Fruit fly (Drosophila melanogaster) whole organism, embryonic: Measurements from ENCODE around the gene GluRIA.

Source experiments
- Antp ChIP-seq: fragments of 200-800 bp; sonication (Bioruptor generic); optimal IDR thresholded peaks from 3 replicates; lab custom pipeline; 2016; ENCODE audit warnings: missing biosample characterization, missing genetic modification characterization
- Asciz ChIP-seq: fragments of 200-800 bp; sonication (Bioruptor generic); optimal IDR thresholded peaks from 2 replicates; lab custom pipeline; 2017; ENCODE audit warnings: missing biosample characterization, mild to moderate bottlenecking, missing genetic modification characterization, missing genetic modification reagents
- B-H1 ChIP-seq: fragments of 200-800 bp; sonication (Bioruptor generic); IDR thresholded peaks from 3 replicates; pipeline ENCODE4 v1.3.6; 2022; ENCODE audit warnings: missing biosample characterization, missing genetic modification characterization
- Bdp1 ChIP-seq: fragments of 200-800 bp; sonication (Bioruptor generic); optimal IDR thresholded peaks from 3 replicates; lab custom pipeline; 2016; ENCODE audit warnings: missing biosample characterization, missing genetic modification characterization
- CG11085 ChIP-seq: fragments of 200-800 bp; sonication (Bioruptor generic); IDR thresholded peaks from 2 replicates; pipeline ENCODE4 v1.3.6; 2022; ENCODE audit warnings: missing biosample characterization, missing genetic modification characterization
- CG12071 ChIP-seq: fragments of 200-800 bp; sonication (Bioruptor generic); optimal IDR thresholded peaks from 3 replicates; lab custom pipeline; 2018; ENCODE audit warnings: missing biosample characterization, mild to moderate bottlenecking, missing genetic modification characterization
- CG12942 ChIP-seq: fragments of 200-800 bp; sonication (Bioruptor generic); optimal IDR thresholded peaks from 3 replicates; lab custom pipeline; 2016; ENCODE audit warnings: missing biosample characterization, missing genetic modification characterization
- CG13296 ChIP-seq: fragments of 200-800 bp; sonication (Bioruptor generic); optimal IDR thresholded peaks from 3 replicates; lab custom pipeline; 2018; ENCODE audit warnings: missing biosample characterization, mild to moderate bottlenecking, missing genetic modification characterization
- CG13624 ChIP-seq: fragments of 200-800 bp; sonication (Bioruptor generic); optimal IDR thresholded peaks from 2 replicates; lab custom pipeline; 2016; ENCODE audit warnings: missing biosample characterization, missing genetic modification characterization
- CG15269 ChIP-seq: fragments of 200-800 bp; sonication (Bioruptor generic); optimal IDR thresholded peaks from 2 replicates; lab custom pipeline; 2018; ENCODE audit warnings: missing biosample characterization, mild to moderate bottlenecking, missing genetic modification characterization, moderate library complexity
- CG15696 ChIP-seq: fragments of 200-800 bp; sonication (Bioruptor generic); optimal IDR thresholded peaks from 2 replicates; lab custom pipeline; 2019; ENCODE audit warnings: missing biosample characterization, mild to moderate bottlenecking, missing genetic modification characterization, moderate library complexity
- CG31365 ChIP-seq: fragments of 200-800 bp; sonication (Bioruptor generic); optimal IDR thresholded peaks from 2 replicates; lab custom pipeline; 2018; ENCODE audit warnings: missing biosample characterization, mild to moderate bottlenecking, missing genetic modification characterization
- CG3163 ChIP-seq: fragments of 200-800 bp; sonication (Bioruptor generic); optimal IDR thresholded peaks from 3 replicates; lab custom pipeline; 2016; ENCODE audit warnings: missing biosample characterization, missing genetic modification characterization
- CG32767 ChIP-seq: fragments of 200-800 bp; sonication (Bioruptor generic); IDR thresholded peaks from 2 replicates; pipeline ENCODE4 v1.3.6; 2022; ENCODE audit warnings: missing biosample characterization, missing genetic modification characterization
- CG32772 ChIP-seq: fragments of 200-800 bp; sonication (Bioruptor generic); IDR thresholded peaks from 2 replicates; pipeline ENCODE4 v1.3.6; 2022; ENCODE audit warnings: missing biosample characterization, missing genetic modification characterization
- CG3838 ChIP-seq: fragments of 200-800 bp; sonication (Bioruptor generic); optimal IDR thresholded peaks from 3 replicates; lab custom pipeline; 2016; ENCODE audit warnings: missing biosample characterization, missing genetic modification characterization
- CG3995 ChIP-seq: fragments of 200-800 bp; sonication (Bioruptor generic); optimal IDR thresholded peaks from 3 replicates; lab custom pipeline; 2016; ENCODE audit warnings: missing biosample characterization, missing genetic modification characterization
- CG4282 ChIP-seq: fragments of 200-800 bp; sonication (Bioruptor generic); optimal IDR thresholded peaks from 2 replicates; lab custom pipeline; 2016; ENCODE audit warnings: missing biosample characterization, missing genetic modification characterization
- CG4328 ChIP-seq: fragments of 200-800 bp; sonication (Bioruptor generic); optimal IDR thresholded peaks from 3 replicates; lab custom pipeline; 2017; ENCODE audit warnings: missing biosample characterization, missing genetic modification reagents, missing genetic modification characterization
- CG4854 ChIP-seq: fragments of 200-800 bp; sonication (Bioruptor generic); optimal IDR thresholded peaks from 2 replicates; lab custom pipeline; 2016; ENCODE audit warnings: missing biosample characterization, missing genetic modification characterization, inconsistent platforms
- CG5180 ChIP-seq: fragments of 200-800 bp; sonication (Bioruptor generic); optimal IDR thresholded peaks from 3 replicates; lab custom pipeline; 2017; ENCODE audit warnings: missing biosample characterization, missing genetic modification characterization, mild to moderate bottlenecking, moderate library complexity, missing genetic modification reagents
- CG6272 ChIP-seq: fragments of 200-800 bp; sonication (Bioruptor generic); IDR thresholded peaks from 2 replicates; pipeline ENCODE4 v1.3.6; 2022; ENCODE audit warnings: missing biosample characterization, missing genetic modification characterization
- CG8478 ChIP-seq: fragments of >200 bp; optimal IDR thresholded peaks from 2 replicates; lab custom pipeline; 2018
- CG8765 ChIP-seq: fragments of 200-800 bp; sonication (Bioruptor generic); IDR thresholded peaks from 2 replicates; pipeline ENCODE4 v1.3.6; 2022; ENCODE audit warnings: missing biosample characterization, missing genetic modification characterization
- HLH3B ChIP-seq: fragments of 200-800 bp; sonication (Bioruptor generic); IDR thresholded peaks from 2 replicates; pipeline ENCODE4 v1.3.6; 2022; ENCODE audit warnings: missing biosample characterization, missing genetic modification characterization
- Hr51 ChIP-seq, 2 experiments: fragments of 200-800 bp; sonication (Bioruptor generic); optimal IDR thresholded peaks; 2 replicates in 1 of 2; 3 replicates in 1 of 2; lab custom pipeline; 2016 to 2018; ENCODE audit warnings: missing biosample characterization in 2 of 2, missing genetic modification characterization in 2 of 2, mild to moderate bottlenecking in 1 of 2, moderate library complexity in 1 of 2
- Nf-YB ChIP-seq: fragments of 200-800 bp; sonication (Bioruptor generic); optimal IDR thresholded peaks from 3 replicates; lab custom pipeline; 2019; ENCODE audit warnings: missing biosample characterization, mild to moderate bottlenecking, missing genetic modification characterization, moderate library complexity
- Xbp1 ChIP-seq: fragments of 200-800 bp; sonication (Bioruptor generic); optimal IDR thresholded peaks from 3 replicates; lab custom pipeline; 2016; ENCODE audit warnings: missing biosample characterization, mild to moderate bottlenecking, missing genetic modification characterization
- ap ChIP-seq: fragments of 200-800 bp; sonication (Bioruptor generic); IDR thresholded peaks from 2 replicates; pipeline ENCODE4 v1.3.6; 2022; ENCODE audit warnings: missing biosample characterization, missing genetic modification characterization
- az2 ChIP-seq: fragments of 200-800 bp; sonication (Bioruptor generic); optimal IDR thresholded peaks from 3 replicates; lab custom pipeline; 2016; ENCODE audit warnings: missing biosample characterization, missing genetic modification characterization
- ci ChIP-seq: fragments of 200-800 bp; sonication (Bioruptor generic); IDR thresholded peaks from 3 replicates; pipeline ENCODE4 v1.3.6; 2022; ENCODE audit warnings: missing biosample characterization, missing genetic modification characterization
- cwo ChIP-seq: fragments of 200-800 bp; sonication (Bioruptor generic); optimal IDR thresholded peaks from 3 replicates; lab custom pipeline; 2017; ENCODE audit warnings: missing biosample characterization, missing genetic modification characterization, mild to moderate bottlenecking, moderate library complexity, missing genetic modification reagents
- esg ChIP-seq: fragments of 200-800 bp; sonication (Bioruptor generic); conservative IDR thresholded peaks from 2 replicates; pipeline ENCODE4 v1.3.6; 2022; ENCODE audit warnings: missing biosample characterization, missing genetic modification characterization
- ewg ChIP-seq: fragments of 200-800 bp; sonication (Bioruptor generic); optimal IDR thresholded peaks from 3 replicates; lab custom pipeline; 2017; ENCODE audit warnings: mild to moderate bottlenecking, missing biosample characterization, missing genetic modification reagents, missing genetic modification characterization
- inv ChIP-seq: fragments of 200-800 bp; sonication (Bioruptor generic); IDR thresholded peaks from 2 replicates; pipeline ENCODE4 v1.3.6; 2022; ENCODE audit warnings: missing biosample characterization, missing genetic modification characterization; ENCODE audit not compliant: partially characterized antibody
- kay ChIP-seq: fragments of 200-800 bp; sonication (Bioruptor generic); optimal IDR thresholded peaks from 2 replicates; lab custom pipeline; 2016; ENCODE audit warnings: missing biosample characterization, missing genetic modification characterization
- knrl ChIP-seq: fragments of 200-800 bp; sonication (Bioruptor generic); IDR thresholded peaks from 3 replicates; pipeline ENCODE4 v1.3.6; 2022; ENCODE audit warnings: missing biosample characterization, missing genetic modification characterization; ENCODE audit not compliant: partially characterized antibody
- lilli ChIP-seq: fragments of 200-800 bp; sonication (Bioruptor generic); optimal IDR thresholded peaks from 3 replicates; lab custom pipeline; 2016; ENCODE audit warnings: missing biosample characterization, missing genetic modification characterization
- pita ChIP-seq: fragments of 200-800 bp; sonication (Bioruptor generic); optimal IDR thresholded peaks from 2 replicates; lab custom pipeline; 2017; ENCODE audit warnings: missing biosample characterization, mild to moderate bottlenecking, missing genetic modification characterization
- pros ChIP-seq: fragments of 200-800 bp; sonication (Bioruptor generic); optimal IDR thresholded peaks from 3 replicates; lab custom pipeline; 2019; ENCODE audit warnings: missing biosample characterization, mild to moderate bottlenecking, missing genetic modification characterization, moderate library complexity
- pzg ChIP-seq: fragments of 200-800 bp; sonication (Bioruptor generic); optimal IDR thresholded peaks from 3 replicates; lab custom pipeline; 2018; ENCODE audit warnings: missing biosample characterization, mild to moderate bottlenecking, missing genetic modification characterization, moderate library complexity
- sc ChIP-seq, 3 experiments: fragments of >200 bp in 2 of 3; fragments of 200-800 bp in 1 of 3; sonication (Bioruptor generic) in 1 of 3; optimal IDR thresholded peaks; 2 replicates in 2 of 3; 3 replicates in 1 of 3; lab custom pipeline; 2017; ENCODE audit warnings: mild to moderate bottlenecking in 1 of 3, missing biosample characterization in 1 of 3, missing genetic modification characterization in 1 of 3, missing genetic modification reagents in 1 of 3
- schlank ChIP-seq: fragments of 200-800 bp; sonication (Bioruptor generic); optimal IDR thresholded peaks from 2 replicates; lab custom pipeline; 2018; ENCODE audit warnings: missing biosample characterization, mild to moderate bottlenecking, missing genetic modification characterization
- sens-2 ChIP-seq: fragments of 200-800 bp; sonication (Bioruptor generic); IDR thresholded peaks from 2 replicates; pipeline ENCODE4 v1.3.6; 2022; ENCODE audit warnings: missing biosample characterization, missing genetic modification characterization
- slbo ChIP-seq: fragments of 200-800 bp; sonication (Bioruptor generic); IDR thresholded peaks from 2 replicates; pipeline ENCODE4 v1.3.6; 2022; ENCODE audit warnings: missing biosample characterization, missing genetic modification characterization
- sr ChIP-seq: fragments of 200-800 bp; sonication (Bioruptor generic); IDR thresholded peaks from 3 replicates; pipeline ENCODE4 v1.3.6; 2022; ENCODE audit warnings: missing biosample characterization, missing genetic modification characterization
- tll ChIP-seq, 2 experiments: fragments of 200-800 bp in 1 of 2; fragments of >200 bp in 1 of 2; sonication (Bioruptor generic) in 1 of 2; optimal IDR thresholded peaks; 2 replicates each; lab custom pipeline; 2017 to 2019; ENCODE audit warnings: missing biosample characterization in 2 of 2, missing genetic modification characterization in 2 of 2, mild to moderate bottlenecking in 1 of 2, moderate library complexity in 1 of 2
- tna ChIP-seq: fragments of 200-800 bp; sonication (Bioruptor generic); IDR thresholded peaks from 2 replicates; pipeline ENCODE4 v1.3.6; 2022; ENCODE audit warnings: missing biosample characterization, missing genetic modification characterization; ENCODE audit not compliant: partially characterized antibody
- usp ChIP-seq: fragments of >200 bp; optimal IDR thresholded peaks from 2 replicates; lab custom pipeline; 2017; ENCODE audit warnings: missing biosample characterization, missing genetic modification characterization
- z ChIP-seq: fragments of 200-800 bp; sonication (Bioruptor generic); IDR thresholded peaks from 3 replicates; pipeline ENCODE4 v1.3.6; 2022; ENCODE audit warnings: missing biosample characterization, missing genetic modification characterization

Gene GluRIA

dm6 chr3L:6576709-6577108, 47.1 kb upstream of the GluRIA start (continued):
- TF ChIP-seq z (GFP tag; lab: Robert Waterston, UW) (no peak), CG6272 (no peak), Asciz (peak; percentile 47), inv (GFP tag; lab: Robert Waterston, UW) (no peak), knrl (GFP tag; lab: Robert Waterston, UW) (no peak), CG12942 (GFP tag; lab: Kevin White, UChicago) (peak; percentile 25), lilli (no peak), CG13296 (GFP tag; lab: Kevin White, UChicago) (peak; percentile 57), CG11085 (GFP tag; lab: Robert Waterston, UW) (peak; percentile 39; the same call in 1 of the 2 replicates), CG3163 (no peak), CG3995 (no peak), tna (GFP tag; lab: Robert Waterston, UW) (no peak), B-H1 (GFP tag; lab: Robert Waterston, UW) (peak; percentile 65), Bdp1 (GFP tag; lab: Kevin White, UChicago) (peak; percentile 22), CG15269 (tag; lab: Kevin White, UChicago) (peak; percentile 78), CG4282 (GFP tag; lab: Kevin White, UChicago) (peak; percentile 9), pros (GFP tag; lab: Kevin White, UChicago) (no peak), az2 (GFP tag; lab: Kevin White, UChicago) (peak; percentile 30), CG3838 (GFP tag; lab: Kevin White, UChicago) (no peak), CG5180 (GFP tag; lab: Kevin White, UChicago) (peak; percentile 39), Xbp1 (peak; percentile 58), CG8478 (no peak), Hr51 (GFP tag; optimal IDR thresholded peaks at IDR 0.05; lab: Kevin White, UChicago) (peak; percentile 37 to 85), CG31365 (tag; lab: Kevin White, UChicago) (peak; percentile 44), tll (GFP tag; optimal IDR thresholded peaks at IDR 0.05; lab: Kevin White, UChicago) (no peak), ap (GFP tag; lab: Robert Waterston, UW) (0 out of 2 replicates have a peak, but pooled peaks have one; percentile 32), HLH3B (GFP tag; lab: Robert Waterston, UW) (peak; percentile 49; the same call in 1 of the 2 replicates), CG32772 (GFP tag; lab: Robert Waterston, UW) (peak; percentile 26; the same call in 1 of the 2 replicates), slbo (GFP tag; lab: Robert Waterston, UW) (peak; percentile 66), usp (no peak), Nf-YB (no peak), pita (GFP tag; lab: Kevin White, UChicago) (no peak), sens-2 (GFP tag; lab: Robert Waterston, UW) (peak; percentile 51; the same call in 1 of the 2 replicates), ewg (GFP tag; lab: Kevin White, UChicago) (peak; percentile 43), CG4854 (GFP tag; lab: Kevin White, UChicago) (no peak), CG12071 (GFP tag; lab: Kevin White, UChicago) (peak; percentile 77), pzg (no peak), schlank (tag; lab: Kevin White, UChicago) (no peak), kay (GFP tag; lab: Kevin White, UChicago) (no peak), ci (GFP tag; lab: Robert Waterston, UW) (peak; percentile 89), cwo (GFP tag; lab: Kevin White, UChicago) (peak; percentile 68), Antp (GFP tag; lab: Kevin White, UChicago) (peak; percentile 22), CG4328 (GFP tag; lab: Kevin White, UChicago) (no peak), sr (GFP tag; lab: Robert Waterston, UW) (no peak; the same call in 2 of the 3 replicates), sc (optimal IDR thresholded peaks at IDR 0.05; lab: Kevin White, UChicago) (no peak), sc (GFP tag; optimal IDR thresholded peaks at IDR 0.05; lab: Kevin White, UChicago) (no peak), CG15696 (tag; lab: Kevin White, UChicago) (no peak), CG8765 (GFP tag; lab: Robert Waterston, UW) (no peak), esg (GFP tag; lab: Robert Waterston, UW) (peak; percentile 63), CG13624 (GFP tag; lab: Kevin White, UChicago) (peak; percentile 42), CG32767 (GFP tag; lab: Robert Waterston, UW) (peak; percentile 76)
